Fruit fly (Drosophila melanogaster) whole organism, pupa: ENCODE results near the gene CG13068.

ENCODE experiments used
- CG12605 ChIP-seq: fragments of 200-800 bp; sonication (Bioruptor generic); IDR thresholded peaks from 2 replicates; pipeline ENCODE4 v1.3.6; 2022; ENCODE audit warnings: missing biosample characterization, missing genetic modification characterization
- CG15710 ChIP-seq: fragments of 200-800 bp; sonication (Bioruptor generic); optimal IDR thresholded peaks from 2 replicates; lab custom pipeline; 2018; ENCODE audit warnings: missing biosample characterization, mild to moderate bottlenecking, missing genetic modification characterization, moderate library complexity
- CG32121 ChIP-seq: fragments of 200-800 bp; sonication (Bioruptor generic); IDR thresholded peaks from 2 replicates; pipeline ENCODE4 v1.3.6; 2022; ENCODE audit warnings: missing biosample characterization, missing genetic modification characterization
- CG4496 ChIP-seq: fragments of 200-800 bp; sonication (Bioruptor generic); IDR thresholded peaks from 3 replicates; pipeline ENCODE4 v1.3.6; 2022; ENCODE audit warnings: missing biosample characterization, missing genetic modification characterization
- CG9948 ChIP-seq: fragments of 200-800 bp; sonication (Bioruptor generic); optimal IDR thresholded peaks from 2 replicates; lab custom pipeline; 2018; ENCODE audit warnings: missing biosample characterization, mild to moderate bottlenecking, missing genetic modification characterization, moderate library complexity
- D1 ChIP-seq: fragments of 200-800 bp; sonication (Bioruptor generic); optimal IDR thresholded peaks from 2 replicates; lab custom pipeline; 2018; ENCODE audit warnings: missing biosample characterization, mild to moderate bottlenecking, missing genetic modification characterization, moderate library complexity
- EcR ChIP-seq: fragments of 200-800 bp; sonication (Bioruptor generic); optimal IDR thresholded peaks from 3 replicates; lab custom pipeline; 2019; ENCODE audit warnings: missing biosample characterization, missing genetic modification characterization, mild to moderate bottlenecking, moderate library complexity, missing genetic modification reagents
- Snoo ChIP-seq: fragments of 200-800 bp; sonication (Bioruptor generic); optimal IDR thresholded peaks from 3 replicates; lab custom pipeline; 2017; ENCODE audit warnings: missing biosample characterization, mild to moderate bottlenecking, missing genetic modification characterization, inconsistent platforms
- rn ChIP-seq: fragments of 200-800 bp; sonication (Bioruptor generic); IDR thresholded peaks from 2 replicates; pipeline ENCODE4 v1.3.6; 2022; ENCODE audit warnings: missing biosample characterization, missing genetic modification characterization

dm6 chr3L:16252255-16252654 lies 16.9 kb upstream of the CG13068 start, which contains the start of gene CG13055:
- TF ChIP-seq CG4496 (GFP tag; lab: Robert Waterston, UW) (no peak), CG32121 (GFP tag; lab: Robert Waterston, UW) (no peak), CG9948 (tag; lab: Kevin White, UChicago) (no peak), CG12605 (no peak), EcR (GFP tag; lab: Kevin White, UChicago) (no peak), Snoo (tag; lab: Kevin White, UChicago) (no peak), D1 (tag; lab: Kevin White, UChicago) (no peak), CG15710 (no peak), rn (GFP tag; lab: Robert Waterston, UW) (no peak)
